Fruit fly (Drosophila melanogaster) whole organism, wandering third instar larva: ENCODE data around the gene CG5214.

Source experiments
- Abd-B ChIP-seq: fragments of >200 bp; optimal IDR thresholded peaks from 2 replicates; lab custom pipeline; 2017; ENCODE audit warnings: missing biosample characterization, missing genetic modification characterization
- CG32264 ChIP-seq: fragments of 200-800 bp; sonication (Bioruptor generic); optimal IDR thresholded peaks from 2 replicates; lab custom pipeline; 2016; ENCODE audit warnings: missing biosample characterization, missing genetic modification characterization
- CG9705 ChIP-seq: fragments of 200-800 bp; sonication (Bioruptor generic); optimal IDR thresholded peaks from 2 replicates; lab custom pipeline; 2018; ENCODE audit warnings: missing biosample characterization, mild to moderate bottlenecking, missing genetic modification characterization
- CrebA ChIP-seq: fragments of 200-800 bp; sonication (Bioruptor generic); optimal IDR thresholded peaks from 2 replicates; lab custom pipeline; 2016; ENCODE audit warnings: missing biosample characterization, mild to moderate bottlenecking, missing genetic modification characterization, borderline replicate concordance
- Dfd ChIP-seq: fragments of >200 bp; optimal IDR thresholded peaks from 2 replicates; lab custom pipeline; 2017; ENCODE audit warnings: missing biosample characterization, missing genetic modification characterization
- Dif ChIP-seq: fragments of 200-275, 200-300 bp; sonication (Bioruptor generic); optimal IDR thresholded peaks from 2 replicates; lab custom pipeline; 2018; ENCODE audit warnings: missing biosample characterization, missing genetic modification characterization; ENCODE audit not compliant: partially characterized antibody
- GATAd ChIP-seq: sonication (Bioruptor generic); optimal IDR thresholded peaks from 2 replicates; lab custom pipeline; 2016; ENCODE audit warnings: missing biosample characterization, missing genetic modification characterization
- HLH106 ChIP-seq: fragments of 200-800 bp; optimal IDR thresholded peaks from 3 replicates; lab custom pipeline; 2019; ENCODE audit warnings: missing biosample characterization, mild to moderate bottlenecking, missing genetic modification characterization, moderate library complexity
- Hnf4 ChIP-seq: fragments of 200-800 bp; sonication (Bioruptor generic); optimal IDR thresholded peaks from 2 replicates; lab custom pipeline; 2016; ENCODE audit warnings: missing biosample characterization, mild to moderate bottlenecking, missing genetic modification characterization
- Hr78 ChIP-seq: fragments of >200 bp; optimal IDR thresholded peaks from 2 replicates; lab custom pipeline; 2017; ENCODE audit warnings: missing biosample characterization, missing genetic modification characterization
- Hr83 ChIP-seq: fragments of 200-300 bp; sonication (Bioruptor generic); optimal IDR thresholded peaks from 2 replicates; lab custom pipeline; 2016; ENCODE audit warnings: missing biosample characterization, mild to moderate bottlenecking, missing genetic modification characterization, moderate library complexity; ENCODE audit not compliant: poor library complexity, severe bottlenecking
- Jra ChIP-seq: sonication (Bioruptor generic); optimal IDR thresholded peaks from 2 replicates; lab custom pipeline; 2016; ENCODE audit warnings: missing biosample characterization, missing genetic modification characterization
- Mio ChIP-seq: sonication (Bioruptor generic); optimal IDR thresholded peaks from 2 replicates; lab custom pipeline; 2016; ENCODE audit warnings: missing biosample characterization, missing genetic modification characterization
- Myc ChIP-seq: fragments of >200 bp; optimal IDR thresholded peaks from 2 replicates; lab custom pipeline; 2017
- N ChIP-seq: fragments of >200 bp; optimal IDR thresholded peaks from 2 replicates; lab custom pipeline; 2018; ENCODE audit warnings: missing biosample characterization, missing external identifiers, missing genetic modification characterization
- OdsH ChIP-seq: fragments of 200-800 bp; sonication (Bioruptor generic); optimal IDR thresholded peaks from 2 replicates; lab custom pipeline; 2016; ENCODE audit warnings: missing biosample characterization, mild to moderate bottlenecking, missing genetic modification characterization
- Rel ChIP-seq, 2 experiments: fragments of 200-800 bp; sonication (Bioruptor generic) in 1 of 2; optimal IDR thresholded peaks; 2 replicates in 1 of 2; 3 replicates in 1 of 2; lab custom pipeline; 2016 to 2019; ENCODE audit warnings: mild to moderate bottlenecking in 2 of 2, missing biosample characterization in 2 of 2, missing genetic modification characterization in 2 of 2, moderate library complexity in 1 of 2
- Sp1 ChIP-seq: fragments of 200-800 bp; sonication (Bioruptor generic); optimal IDR thresholded peaks from 3 replicates; lab custom pipeline; 2019; ENCODE audit warnings: missing biosample characterization, mild to moderate bottlenecking, missing genetic modification characterization, moderate library complexity
- Vsx2 ChIP-seq: fragments of 200-300, 225-300 bp; sonication (Bioruptor generic); optimal IDR thresholded peaks from 2 replicates; lab custom pipeline; 2018; ENCODE audit warnings: missing biosample characterization, missing genetic modification characterization; ENCODE audit not compliant: partially characterized antibody
- br ChIP-seq: fragments of 200-800 bp; sonication (Bioruptor generic); optimal IDR thresholded peaks from 2 replicates; lab custom pipeline; 2016; ENCODE audit warnings: missing biosample characterization, missing genetic modification characterization
- brk ChIP-seq: fragments of 200-800 bp; sonication (Bioruptor generic); optimal IDR thresholded peaks from 2 replicates; lab custom pipeline; 2016; ENCODE audit warnings: missing biosample characterization, mild to moderate bottlenecking, missing genetic modification characterization
- dl ChIP-seq, 2 experiments: fragments of 175-275, 200-275 bp in 1 of 2; fragments of 200-275 bp in 1 of 2; sonication (Bioruptor generic); optimal IDR thresholded peaks; lab custom pipeline; 2018; ENCODE audit warnings: mild to moderate bottlenecking in 2 of 2, missing biosample characterization in 2 of 2, missing genetic modification characterization in 2 of 2, moderate library complexity in 2 of 2; ENCODE audit not compliant: partially characterized antibody in 2 of 2, insufficient read depth in 1 of 2
- dmrt93B ChIP-seq: fragments of 200-800 bp; sonication (Bioruptor generic); optimal IDR thresholded peaks from 2 replicates; lab custom pipeline; 2018; ENCODE audit warnings: missing biosample characterization, mild to moderate bottlenecking, missing genetic modification characterization
- dsf ChIP-seq: sonication (Bioruptor generic); optimal IDR thresholded peaks from 2 replicates; lab custom pipeline; 2016; ENCODE audit warnings: missing biosample characterization, missing genetic modification characterization, borderline replicate concordance
- ey ChIP-seq: fragments of 200-800 bp; sonication (Bioruptor generic); optimal IDR thresholded peaks from 2 replicates; lab custom pipeline; 2016; ENCODE audit warnings: missing biosample characterization, missing genetic modification characterization
- foxo ChIP-seq, 2 experiments: fragments of 200-800 bp; sonication (Bioruptor generic); optimal IDR thresholded peaks; 2 replicates in 1 of 2; 3 replicates in 1 of 2; lab custom pipeline; 2016 to 2017; ENCODE audit warnings: missing biosample characterization in 2 of 2, missing genetic modification characterization in 2 of 2
- fru ChIP-seq: fragments of 200-800 bp; sonication (Bioruptor generic); optimal IDR thresholded peaks from 3 replicates; lab custom pipeline; 2016; ENCODE audit warnings: missing biosample characterization, mild to moderate bottlenecking, missing genetic modification characterization
- h ChIP-seq: fragments of 200-800 bp; sonication (Bioruptor generic); optimal IDR thresholded peaks from 3 replicates; lab custom pipeline; 2016; ENCODE audit warnings: missing biosample characterization, mild to moderate bottlenecking, missing genetic modification characterization
- jim ChIP-seq: fragments of 175-275, 200-325 bp; sonication (Bioruptor generic); optimal IDR thresholded peaks from 2 replicates; lab custom pipeline; 2016; ENCODE audit warnings: missing biosample characterization, mild to moderate bottlenecking, missing genetic modification characterization
- lola ChIP-seq: fragments of >200 bp; optimal IDR thresholded peaks from 2 replicates; lab custom pipeline; 2017; ENCODE audit warnings: missing biosample characterization, missing genetic modification characterization
- pan ChIP-seq: fragments of >200 bp; optimal IDR thresholded peaks from 2 replicates; lab custom pipeline; 2017
- psq ChIP-seq: fragments of 200-800 bp; sonication (Bioruptor generic); optimal IDR thresholded peaks from 3 replicates; lab custom pipeline; 2017; ENCODE audit warnings: missing biosample characterization, mild to moderate bottlenecking, missing genetic modification characterization, moderate library complexity
- rgr ChIP-seq: fragments of 200-800 bp; sonication (Bioruptor generic); optimal IDR thresholded peaks from 3 replicates; lab custom pipeline; 2016; ENCODE audit warnings: missing biosample characterization, mild to moderate bottlenecking, missing genetic modification characterization
- sage ChIP-seq: fragments of 200-800 bp; sonication (Bioruptor generic); optimal IDR thresholded peaks from 2 replicates; lab custom pipeline; 2016; ENCODE audit warnings: missing biosample characterization, mild to moderate bottlenecking, missing genetic modification characterization
- sv ChIP-seq: fragments of 200-800 bp; sonication (Bioruptor generic); optimal IDR thresholded peaks from 3 replicates; lab custom pipeline; 2016; ENCODE audit warnings: missing biosample characterization, missing genetic modification characterization
- tai ChIP-seq: sonication (Bioruptor generic); optimal IDR thresholded peaks from 2 replicates; lab custom pipeline; 2016; ENCODE audit warnings: missing biosample characterization, missing genetic modification characterization
- usp ChIP-seq: fragments of >200 bp; optimal IDR thresholded peaks from 2 replicates; lab custom pipeline; 2017; ENCODE audit warnings: missing biosample characterization, missing genetic modification characterization
- woc ChIP-seq: sonication (Bioruptor generic); optimal IDR thresholded peaks from 2 replicates; lab custom pipeline; 2016; ENCODE audit warnings: missing biosample characterization, mild to moderate bottlenecking, missing genetic modification characterization

CG5214 gene

dm6 chr3R:11216156-11216630 is 27.9 kb upstream of the CG5214 start, which contains the start of the genes RpS25 and CG4820:
TSS of gene RpS25 (minus strand) at chr3R:11216287.
TSS of gene CG4820 (plus strand) at chr3R:11216535.
- TF ChIP-seq rgr (peak; percentile 93), dl (GFP tag; optimal IDR thresholded peaks at IDR 0.05; lab: Kevin White, UChicago; ENCODE audit: insufficient read depth in 1 of 2, partially characterized antibody in 2 of 2) (no peak), ey (GFP tag; lab: Kevin White, UChicago) (peak; percentile 69), HLH106 (tag; lab: Kevin White, UChicago) (peak; percentile 83), sage (GFP tag; lab: Kevin White, UChicago) (no peak), usp (GFP tag; lab: Kevin White, UChicago) (no peak), foxo (GFP tag; optimal IDR thresholded peaks at IDR 0.05; lab: Kevin White, UChicago) (peak in 1 of 2 experiments; percentile 78), woc (GFP tag; lab: Kevin White, UChicago) (peak; percentile 12), Dif (GFP tag; lab: Kevin White, UChicago) (peak; percentile 52), lola (GFP tag; lab: Kevin White, UChicago) (no peak), CG32264 (GFP tag; lab: Kevin White, UChicago) (peak; percentile 56), OdsH (GFP tag; lab: Kevin White, UChicago) (peak; percentile 82), N (GFP tag; lab: Kevin White, UChicago) (no peak), Mio (peak; percentile 77), CrebA (GFP tag; lab: Kevin White, UChicago) (no peak), tai (no peak), br (GFP tag; lab: Kevin White, UChicago) (peak; percentile 88), sv (GFP tag; lab: Kevin White, UChicago) (peak; percentile 82), Rel (GFP tag; optimal IDR thresholded peaks at IDR 0.05; lab: Kevin White, UChicago) (no peak), Rel (tag; optimal IDR thresholded peaks at IDR 0.05; lab: Kevin White, UChicago) (peak; percentile 61), fru (GFP tag; lab: Kevin White, UChicago) (peak; percentile 83), Sp1 (peak; percentile 89), Myc (lab: Kevin White, UChicago) (peak; percentile 60), Hr83 (GFP tag; lab: Kevin White, UChicago) (peak; percentile 93), dsf (GFP tag; lab: Kevin White, UChicago) (peak; percentile 18), Hnf4 (GFP tag; lab: Kevin White, UChicago) (peak; percentile 52), psq (GFP tag; lab: Kevin White, UChicago) (peak; percentile 63), dmrt93B (GFP tag; lab: Kevin White, UChicago) (peak; percentile 95), h (GFP tag; lab: Kevin White, UChicago) (peak; percentile 89), CG9705 (GFP tag; lab: Kevin White, UChicago) (peak; percentile 91), jim (GFP tag; lab: Kevin White, UChicago) (no peak), pan (no peak), Vsx2 (GFP tag; lab: Kevin White, UChicago) (peak; percentile 95), Abd-B (GFP tag; lab: Kevin White, UChicago) (no peak), Jra (GFP tag; lab: Kevin White, UChicago) (peak; percentile 78)

- no peak for TF ChIP-seq Hnf4 (GFP tag; lab: Kevin White, UChicago)
- TF ChIP-seq Hr83 (GFP tag; lab: Kevin White, UChicago) = peak; percentile 46
- peak; percentile 8 for TF ChIP-seq h (GFP tag; lab: Kevin White, UChicago)
- peak; percentile 64 for TF ChIP-seq woc (GFP tag; lab: Kevin White, UChicago)
These were observed 24.2 kb upstream of the CG5214 start, which contains the start of gene CG6689 for dm6 chr3R:11219883-11220282. TSS of gene CG6689 (minus strand) at chr3R:11220064.

- TF ChIP-seq Hr78 (no peak), Mio (no peak), GATAd (GFP tag; lab: Kevin White, UChicago) (no peak), lola (GFP tag; lab: Kevin White, UChicago) (no peak), tai (no peak), br (GFP tag; lab: Kevin White, UChicago) (peak; percentile 66), sv (GFP tag; lab: Kevin White, UChicago) (peak; percentile 63), sage (GFP tag; lab: Kevin White, UChicago) (no peak), rgr (peak; percentile 87), jim (GFP tag; lab: Kevin White, UChicago) (no peak), foxo (GFP tag; optimal IDR thresholded peaks at IDR 0.05; lab: Kevin White, UChicago) (peak in 1 of 2 experiments; percentile 61), Dfd (GFP tag; lab: Kevin White, UChicago) (no peak), woc (GFP tag; lab: Kevin White, UChicago) (peak; percentile 37), Myc (lab: Kevin White, UChicago) (peak; percentile 43), ey (GFP tag; lab: Kevin White, UChicago) (peak; percentile 12), dl (GFP tag; optimal IDR thresholded peaks at IDR 0.05; lab: Kevin White, UChicago; ENCODE audit: insufficient read depth in 1 of 2, partially characterized antibody in 2 of 2) (no peak), Hnf4 (GFP tag; lab: Kevin White, UChicago) (peak; percentile 87), pan (no peak), usp (GFP tag; lab: Kevin White, UChicago) (no peak), Abd-B (GFP tag; lab: Kevin White, UChicago) (no peak), dsf (GFP tag; lab: Kevin White, UChicago) (peak; percentile 45), brk (GFP tag; lab: Kevin White, UChicago) (no peak), dmrt93B (GFP tag; lab: Kevin White, UChicago) (peak; percentile 35), Dif (GFP tag; lab: Kevin White, UChicago) (peak; percentile 60), h (GFP tag; lab: Kevin White, UChicago) (peak; percentile 84), N (GFP tag; lab: Kevin White, UChicago) (no peak), CrebA (GFP tag; lab: Kevin White, UChicago) (no peak), HLH106 (tag; lab: Kevin White, UChicago) (peak; percentile 67), OdsH (GFP tag; lab: Kevin White, UChicago) (peak; percentile 69)
These were observed 22.5 kb upstream of the CG5214 start, which contains the start of the genes CG6693 and RpL3 for dm6 chr3R:11221437-11222230. TSS of gene CG6693 (minus strand) at chr3R:11221639. TSS of gene RpL3 (plus strand) at chr3R:11221894.
